Worm (Caenorhabditis elegans) whole organism, L4/young adult: ENCODE results near the gene T06E6.15.

Experiments used
- W03F9.2 ChIP-seq: fragments of 150-350 bp; optimal IDR thresholded peaks from 2 replicates; lab custom pipeline; 2014; ENCODE audit warnings: missing biosample characterization, missing genetic modification characterization
- dao-5 ChIP-seq: sonication (generic microtip); optimal IDR thresholded peaks from 2 replicates; lab custom pipeline; 2016; ENCODE audit warnings: missing genotype, missing genetic modification characterization, moderate library complexity, missing compliant biosample characterization
- him-1 ChIP-seq: sonication (generic microtip); optimal IDR thresholded peaks from 2 replicates; lab custom pipeline; 2016; ENCODE audit warnings: missing genotype, missing genetic modification reagents, missing genetic modification characterization, missing compliant biosample characterization

ce11 chrV:15413847-15414246 is 14.3 kb upstream of the T06E6.15 start, which contains the start of gene srh-264:
- no peak for TF ChIP-seq dao-5 (tag; lab: Kevin White, UChicago)
- no peak for TF ChIP-seq him-1 (tag; lab: Kevin White, UChicago)
- no peak for TF ChIP-seq W03F9.2 (tag; lab: Kevin White, UChicago)
